Worm (Caenorhabditis elegans) whole organism, L1 larva: ENCODE results near the gene mlt-4.

Experiments used
- F16B12.6 ChIP-seq: fragments of 150-350 bp; optimal IDR thresholded peaks from 2 replicates; lab custom pipeline; 2014; ENCODE audit warnings: missing biosample characterization, missing genetic modification characterization
- Y116A8C.19 ChIP-seq: sonication (generic microtip); optimal IDR thresholded peaks from 2 replicates; lab custom pipeline; 2016; ENCODE audit warnings: missing compliant biosample characterization, missing genetic modification characterization, borderline replicate concordance
- aha-1 ChIP-seq: fragments of 150-350 bp; optimal IDR thresholded peaks from 2 replicates; lab custom pipeline; 2014; ENCODE audit warnings: missing biosample characterization, missing genetic modification characterization
- aly-2 ChIP-seq: fragments of 150-350 bp; optimal IDR thresholded peaks from 2 replicates; lab custom pipeline; 2014; ENCODE audit warnings: missing biosample characterization, missing genetic modification characterization
- blmp-1 ChIP-seq: fragments of 150-350 bp; optimal IDR thresholded peaks from 2 replicates; lab custom pipeline; 2014; ENCODE audit warnings: missing biosample characterization, missing genetic modification characterization
- ceh-8 ChIP-seq: fragments of 200-800 bp; sonication (Bioruptor generic); optimal IDR thresholded peaks from 2 replicates; lab custom pipeline; 2018; ENCODE audit warnings: mild to moderate bottlenecking, missing genetic modification characterization, moderate library complexity, missing compliant biosample characterization
- ceh-82 ChIP-seq, 3 experiments: fragments of 150-350 bp in 1 of 3; sonication (generic microtip) in 2 of 3; optimal IDR thresholded peaks; 2 replicates each; lab custom pipeline; 2014 to 2017; ENCODE audit warnings: missing biosample characterization in 3 of 3, missing genetic modification characterization in 3 of 3
- ceh-88 ChIP-seq: fragments of 200-800 bp; sonication (Bioruptor generic); IDR thresholded peaks from 2 replicates; pipeline ENCODE4 v1.3.6; 2022; ENCODE audit warnings: missing genetic modification characterization, missing compliant biosample characterization
- ceh-90 ChIP-seq: sonication (generic microtip); optimal IDR thresholded peaks from 2 replicates; lab custom pipeline; 2016; ENCODE audit warnings: missing genetic modification characterization, missing compliant biosample characterization
- ces-1 ChIP-seq: fragments of 150-350 bp; optimal IDR thresholded peaks from 2 replicates; lab custom pipeline; 2014; ENCODE audit warnings: missing biosample characterization, missing genetic modification reagents, missing genetic modification characterization
- dsc-1 ChIP-seq: sonication (generic microtip); optimal IDR thresholded peaks from 2 replicates; lab custom pipeline; 2016; ENCODE audit warnings: mild to moderate bottlenecking, missing genetic modification characterization, missing compliant biosample characterization
- efl-3 ChIP-seq: fragments of 200-800 bp; sonication (Bioruptor generic); optimal IDR thresholded peaks from 2 replicates; lab custom pipeline; 2018; ENCODE audit warnings: mild to moderate bottlenecking, missing genetic modification characterization, missing compliant biosample characterization
- egl-13 ChIP-seq: sonication (generic microtip); optimal IDR thresholded peaks from 2 replicates; lab custom pipeline; 2016; ENCODE audit warnings: missing genotype, missing genetic modification reagents, missing genetic modification characterization, missing compliant biosample characterization
- egl-27 ChIP-seq, 2 experiments: fragments of 150-350 bp in 1 of 2; sonication (generic microtip); optimal IDR thresholded peaks; 3 replicates each; lab custom pipeline; 2017 to 2018; ENCODE audit warnings: missing biosample characterization in 2 of 2, missing genetic modification characterization in 2 of 2, missing genetic modification reagents in 2 of 2
- elt-2 ChIP-seq: sonication (generic microtip); optimal IDR thresholded peaks from 2 replicates; lab custom pipeline; 2016; ENCODE audit warnings: missing genetic modification characterization, mild to moderate bottlenecking, inconsistent platforms, missing compliant biosample characterization, missing genetic modification reagents
- elt-3 ChIP-seq, 6 experiments: fragments of 150-350 bp in 1 of 6; sonication (generic microtip); optimal IDR thresholded peaks; 2 replicates each; lab custom pipeline; 2017 to 2018; ENCODE audit warnings: missing biosample characterization in 6 of 6, missing genetic modification characterization in 6 of 6, inconsistent platforms in 1 of 6
- ets-5 ChIP-seq: fragments of 200-800 bp; sonication (Bioruptor generic); IDR thresholded peaks from 2 replicates; pipeline ENCODE4 v1.3.6; 2022; ENCODE audit warnings: missing genetic modification characterization, missing compliant biosample characterization
- fkh-10 ChIP-seq: sonication (generic microtip); optimal IDR thresholded peaks from 2 replicates; lab custom pipeline; 2017; ENCODE audit warnings: missing biosample characterization, missing genetic modification reagents, missing genetic modification characterization
- fkh-4 ChIP-seq: sonication (generic microtip); optimal IDR thresholded peaks from 2 replicates; lab custom pipeline; 2016; ENCODE audit warnings: missing compliant biosample characterization, missing genetic modification characterization, borderline replicate concordance
- fkh-8 ChIP-seq: sonication (generic microtip); optimal IDR thresholded peaks from 2 replicates; lab custom pipeline; 2016; ENCODE audit warnings: mild to moderate bottlenecking, missing genetic modification characterization, missing compliant biosample characterization
- hlh-17 ChIP-seq: fragments of 200-800 bp; sonication (Bioruptor generic); optimal IDR thresholded peaks from 2 replicates; lab custom pipeline; 2018; ENCODE audit warnings: missing genetic modification characterization, mild to moderate bottlenecking, missing compliant biosample characterization, moderate library complexity, borderline replicate concordance
- hlh-4 ChIP-seq: sonication (generic microtip); optimal IDR thresholded peaks from 2 replicates; lab custom pipeline; 2016; ENCODE audit warnings: mild to moderate bottlenecking, missing genetic modification characterization, missing compliant biosample characterization
- isw-1 ChIP-seq: fragments of 200-800 bp; sonication (Bioruptor generic); IDR thresholded peaks from 2 replicates; pipeline ENCODE4 v1.3.6; 2022; ENCODE audit warnings: missing genetic modification characterization, missing compliant biosample characterization
- lin-15B ChIP-seq: fragments of 150-350 bp; sonication (generic microtip); optimal IDR thresholded peaks from 3 replicates; lab custom pipeline; 2014; ENCODE audit warnings: missing biosample characterization, missing genetic modification characterization
- lin-39 ChIP-seq: fragments of 150-350 bp; optimal IDR thresholded peaks from 2 replicates; lab custom pipeline; 2014; ENCODE audit warnings: missing biosample characterization, missing genetic modification reagents, missing genetic modification characterization
- lir-3 ChIP-seq: sonication (generic microtip); optimal IDR thresholded peaks from 2 replicates; lab custom pipeline; 2016; ENCODE audit warnings: mild to moderate bottlenecking, missing genetic modification characterization, moderate library complexity, missing compliant biosample characterization; ENCODE audit not compliant: poor library complexity
- lsy-2 ChIP-seq, 2 experiments: fragments of 150-350 bp; optimal IDR thresholded peaks; 2 replicates each; lab custom pipeline; 2014; ENCODE audit warnings: missing biosample characterization in 2 of 2, missing genetic modification characterization in 2 of 2
- mab-9 ChIP-seq: fragments of 200-800 bp; sonication (Bioruptor generic); IDR thresholded peaks from 2 replicates; pipeline ENCODE4 v1.3.6; 2022; ENCODE audit warnings: missing genetic modification reagents, missing genetic modification characterization, missing compliant biosample characterization
- mef-2 ChIP-seq: fragments of 150-350 bp; optimal IDR thresholded peaks from 2 replicates; lab custom pipeline; 2014; ENCODE audit warnings: missing biosample characterization, missing genetic modification characterization
- mep-1 ChIP-seq: fragments of 150-350 bp; optimal IDR thresholded peaks from 2 replicates; lab custom pipeline; 2014; ENCODE audit warnings: missing biosample characterization, missing genetic modification characterization
- nhr-11 ChIP-seq: fragments of 150-350 bp; optimal IDR thresholded peaks from 2 replicates; lab custom pipeline; 2014; ENCODE audit warnings: missing biosample characterization, missing genetic modification characterization
- nhr-12 ChIP-seq: sonication (generic microtip); optimal IDR thresholded peaks from 2 replicates; lab custom pipeline; 2017; ENCODE audit warnings: missing biosample characterization, missing genetic modification characterization
- nhr-19 ChIP-seq: fragments of 200-800 bp; sonication (Bioruptor generic); conservative IDR thresholded peaks from 2 replicates; pipeline ENCODE4 v1.3.6; 2022; ENCODE audit warnings: missing genetic modification characterization, missing compliant biosample characterization
- nhr-47 ChIP-seq: sonication (generic microtip); optimal IDR thresholded peaks from 2 replicates; lab custom pipeline; 2016; ENCODE audit warnings: mild to moderate bottlenecking, missing genetic modification characterization, moderate library complexity, missing compliant biosample characterization
- nhr-76 ChIP-seq: sonication (generic microtip); optimal IDR thresholded peaks from 2 replicates; lab custom pipeline; 2017; ENCODE audit warnings: missing biosample characterization, missing genetic modification characterization
- nhr-77 ChIP-seq: fragments of 150-350 bp; optimal IDR thresholded peaks from 2 replicates; lab custom pipeline; 2014; ENCODE audit warnings: missing biosample characterization, missing genetic modification characterization
- pag-3 ChIP-seq: sonication (generic microtip); optimal IDR thresholded peaks from 2 replicates; lab custom pipeline; 2017; ENCODE audit warnings: missing genetic modification characterization, mild to moderate bottlenecking, missing compliant biosample characterization, antibody characterized with exemption, borderline replicate concordance; ENCODE audit not compliant: insufficient read depth
- sox-4 ChIP-seq: sonication (generic microtip); optimal IDR thresholded peaks from 2 replicates; lab custom pipeline; 2016; ENCODE audit warnings: missing genetic modification characterization, missing compliant biosample characterization
- sptf-1 ChIP-seq: fragments of 150-350 bp; optimal IDR thresholded peaks from 2 replicates; lab custom pipeline; 2014; ENCODE audit warnings: missing biosample characterization, missing genetic modification characterization
- swsn-7 ChIP-seq: sonication (generic microtip); optimal IDR thresholded peaks from 2 replicates; lab custom pipeline; 2016; ENCODE audit warnings: missing genetic modification characterization, missing compliant biosample characterization
- tlp-1 ChIP-seq: fragments of 150-350 bp; optimal IDR thresholded peaks from 2 replicates; lab custom pipeline; 2014; ENCODE audit warnings: missing biosample characterization, missing genetic modification characterization
- unc-130 ChIP-seq: fragments of 150-350 bp; optimal IDR thresholded peaks from 2 replicates; lab custom pipeline; 2017; ENCODE audit warnings: missing biosample characterization, missing genetic modification characterization, inconsistent platforms
- unc-86 ChIP-seq: sonication (generic microtip); optimal IDR thresholded peaks from 2 replicates; lab custom pipeline; 2016; ENCODE audit warnings: missing genetic modification characterization, missing compliant biosample characterization
- unc-98 ChIP-seq: fragments of 200-800 bp; sonication (Bioruptor generic); IDR thresholded peaks from 2 replicates; pipeline ENCODE4 v1.3.6; 2022; ENCODE audit warnings: missing genetic modification characterization, missing compliant biosample characterization
- xbp-1 ChIP-seq: sonication (generic microtip); optimal IDR thresholded peaks from 2 replicates; lab custom pipeline; 2016; ENCODE audit warnings: missing genetic modification characterization, missing compliant biosample characterization
- ztf-11 ChIP-seq, 2 experiments: sonication (generic microtip); optimal IDR thresholded peaks; 2 replicates each; lab custom pipeline; 2016 to 2017; ENCODE audit warnings: missing genetic modification characterization in 2 of 2, missing biosample characterization in 1 of 2, missing compliant biosample characterization in 1 of 2
- ztf-4 ChIP-seq: fragments of 150-350 bp; optimal IDR thresholded peaks from 2 replicates; lab custom pipeline; 2014; ENCODE audit warnings: missing biosample characterization, missing genetic modification characterization

mlt-4 gene

DNA sequence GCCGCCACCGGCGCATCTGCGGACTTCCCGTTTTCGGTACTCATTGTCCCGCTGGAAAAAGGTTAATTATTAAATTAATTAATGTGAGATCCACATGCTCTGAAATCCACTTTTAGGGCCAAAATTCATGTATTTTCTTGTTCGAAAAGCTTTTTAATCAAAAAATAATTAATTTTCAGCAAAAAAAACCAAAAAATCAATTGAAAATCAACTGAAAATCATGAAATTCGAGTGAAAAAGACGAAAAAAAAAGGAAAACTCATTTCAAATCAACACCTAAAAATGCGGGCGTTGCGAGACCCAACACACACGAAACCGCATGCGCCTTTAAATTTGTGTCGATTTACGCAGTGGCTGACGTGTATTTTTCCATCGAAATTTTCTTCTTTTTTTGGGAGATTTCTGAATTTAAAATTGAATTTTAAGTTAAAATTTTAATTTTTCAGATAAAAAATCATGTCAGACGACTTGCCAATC lies 19.5 kb downstream of the mlt-4 start, which contains the start of the genes prmt-1 and cdkr-3 (continued):
- TF ChIP-seq fkh-4 = no peak
- no peak for TF ChIP-seq unc-86 (tag; lab: Kevin White, UChicago)
- TF ChIP-seq lir-3 (tag; lab: Kevin White, UChicago) = no peak
- TF ChIP-seq aha-1 (tag; lab: Kevin White, UChicago) = no peak
- TF ChIP-seq elt-3 (tag; optimal IDR thresholded peaks at IDR 0.05; lab: Kevin White, UChicago) = peak in 1 of 6 experiments; percentile 48
- no peak for TF ChIP-seq fkh-8 (tag; lab: Kevin White, UChicago)
- TF ChIP-seq nhr-47 (tag; lab: Kevin White, UChicago) = peak; percentile 41
- no peak for TF ChIP-seq ets-5
- TF ChIP-seq nhr-77 (tag; lab: Kevin White, UChicago) = no peak
- no peak for TF ChIP-seq sox-4 (tag; lab: Kevin White, UChicago)
- no peak for TF ChIP-seq lin-39 (tag; lab: Kevin White, UChicago)
- TF ChIP-seq mep-1 (tag; lab: Kevin White, UChicago) = peak; percentile 46
- peak; percentile 84 for TF ChIP-seq xbp-1 (tag; lab: Kevin White, UChicago)
- TF ChIP-seq nhr-11 (tag; lab: Kevin White, UChicago) = no peak
- TF ChIP-seq F16B12.6 (tag; lab: Kevin White, UChicago) = peak; percentile 32
- TF ChIP-seq egl-27 (tag; optimal IDR thresholded peaks at IDR 0.05; lab: Kevin White, UChicago) = no peak
- peak; percentile 80 for TF ChIP-seq blmp-1 (tag; lab: Kevin White, UChicago)
- TF ChIP-seq hlh-4 (tag; lab: Kevin White, UChicago) = no peak
- no peak for TF ChIP-seq tlp-1
- no peak for TF ChIP-seq ceh-8 (GFP tag; lab: Kevin White, UChicago)
- TF ChIP-seq hlh-17 = no peak
- TF ChIP-seq ces-1 (GFP tag; lab: Kevin White, UChicago) = no peak
- no peak for TF ChIP-seq ztf-11 (tag; optimal IDR thresholded peaks at IDR 0.05; lab: Kevin White, UChicago)
- TF ChIP-seq nhr-12 (tag; lab: Kevin White, UChicago) = no peak
- no peak for TF ChIP-seq fkh-10
- no peak for TF ChIP-seq ceh-88 (GFP tag; lab: Robert Waterston, UW)
- TF ChIP-seq mef-2 (tag; lab: Kevin White, UChicago) = no peak
- no peak for TF ChIP-seq pag-3 (tag; lab: Kevin White, UChicago)
- no peak for TF ChIP-seq ztf-4 (tag; lab: Kevin White, UChicago)
- TF ChIP-seq nhr-19 (GFP tag; lab: Robert Waterston, UW) = no peak
- peak; percentile 13 to 59 (median 52) for TF ChIP-seq ceh-82 (tag; optimal IDR thresholded peaks at IDR 0.05; lab: Kevin White, UChicago)
- no peak for TF ChIP-seq nhr-76
- TF ChIP-seq ceh-90 (tag; lab: Kevin White, UChicago) = no peak
- TF ChIP-seq unc-98 (GFP tag; lab: Robert Waterston, UW) = no peak
- TF ChIP-seq efl-3 (GFP tag; lab: Kevin White, UChicago) = no peak
- no peak for TF ChIP-seq aly-2 (tag; lab: Kevin White, UChicago)
- TF ChIP-seq lin-15B (tag; lab: Kevin White, UChicago) = no peak
- TF ChIP-seq mab-9 (GFP tag; lab: Robert Waterston, UW) = no peak
- no peak for TF ChIP-seq dsc-1 (tag; lab: Kevin White, UChicago)
- TF ChIP-seq isw-1 (GFP tag; lab: Robert Waterston, UW) = peak; percentile 10; the same call in 1 of the 2 replicates
- TF ChIP-seq lsy-2 (tag; optimal IDR thresholded peaks at IDR 0.05; lab: Kevin White, UChicago) = peak; percentile 42 to 82
- TF ChIP-seq, all 84 proteins: peak for 23

DNA sequence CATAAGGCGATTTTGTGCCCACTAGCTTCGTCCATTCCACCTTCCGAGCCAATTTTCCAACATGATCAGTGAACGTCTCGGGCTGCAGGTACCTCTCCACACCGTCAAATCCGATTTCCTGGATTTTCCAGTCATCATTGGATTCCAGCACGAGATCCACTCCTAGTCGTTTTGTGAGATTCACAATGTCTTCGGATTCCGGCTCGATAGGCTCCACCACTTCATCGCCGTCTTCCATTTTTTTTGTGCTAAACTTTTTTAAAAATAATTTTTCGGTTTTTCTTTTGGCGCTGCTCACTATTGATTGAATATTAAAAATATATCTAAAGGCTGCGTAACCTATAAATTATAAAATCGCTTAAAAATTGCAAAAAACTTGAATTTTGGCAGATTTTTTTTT lies 22.2 kb downstream of the mlt-4 start, which contains the start of gene mdt-17:
TSS of gene mdt-17 (minus strand) at position 256 of the 400 bp plus-strand sequence.
- no peak for TF ChIP-seq sptf-1 (tag; lab: Kevin White, UChicago)
- no peak for TF ChIP-seq egl-13 (tag; lab: Kevin White, UChicago)
- TF ChIP-seq elt-2 (tag; lab: Kevin White, UChicago) = no peak
- no peak for TF ChIP-seq unc-130 (tag; lab: Kevin White, UChicago)
- no peak for TF ChIP-seq xbp-1 (tag; lab: Kevin White, UChicago)
- TF ChIP-seq swsn-7 = no peak
- no peak for TF ChIP-seq Y116A8C.19 (tag; lab: Kevin White, UChicago)
